Worm (Caenorhabditis elegans): ENCODE data around the gene F09A5.3.

- TF ChIP-seq flt-1 (GFP tag; IDR thresholded peaks at IDR 0.05) (no peak), ztf-23 (GFP tag; IDR thresholded peaks at IDR 0.05) (no peak), med-1 (GFP tag; optimal IDR thresholded peaks at IDR 0.05; ENCODE audit: insufficient read depth) (no peak)
Observed at ce11 chrX:13157112-13157768, 15.8 kb downstream of the F09A5.3 start.

Data from whole organism, midembryonic.